Fruit fly (Drosophila melanogaster): ENCODE data around the gene CG4896.
A peak's percentile ranks its signal among the peaks of the same experiment; 100 is the strongest.

CG4896 gene

DNA sequence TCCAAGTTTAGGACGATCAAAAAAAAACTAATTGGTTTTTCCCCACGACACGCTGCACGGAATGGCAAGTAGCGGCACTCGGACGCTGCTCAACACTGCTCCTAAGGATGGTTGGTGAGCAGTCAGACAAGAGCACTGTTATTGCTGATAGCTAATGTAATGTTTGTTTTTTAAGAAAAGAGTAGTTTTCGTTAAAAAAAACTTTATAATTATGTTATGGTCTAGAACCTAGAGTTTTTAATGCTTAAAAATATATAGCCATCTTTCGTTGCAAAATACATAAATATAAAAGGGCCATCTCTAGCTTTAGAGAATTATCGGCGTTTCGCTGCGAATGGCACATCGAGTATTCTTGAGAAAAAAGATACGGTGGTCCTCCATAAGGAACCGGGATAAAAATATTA is 4.8 kb upstream of the CG4896 start, which contains the start of the genes Charon and CG4887:
Gene Charon, minus strand, starts transcription at position 102 of the 404 bp plus-strand sequence.
Gene CG4887, plus strand, starts transcription at position 306 of the 404 bp plus-strand sequence.
- TF ChIP-seq woc (GFP tag; optimal IDR thresholded peaks at IDR 0.05), result no peak
- peak; percentile 48 for TF ChIP-seq Mio (GFP tag; optimal IDR thresholded peaks at IDR 0.05)
- no peak for TF ChIP-seq pan (optimal IDR thresholded peaks at IDR 0.05)
- TF ChIP-seq lola (GFP tag; optimal IDR thresholded peaks at IDR 0.05), result no peak
- TF ChIP-seq Hr83 (GFP tag; optimal IDR thresholded peaks at IDR 0.05; ENCODE audit: poor library complexity, severe bottlenecking), result peak; percentile 16
- TF ChIP-seq tai (GFP tag; optimal IDR thresholded peaks at IDR 0.05), result no peak
- TF ChIP-seq Dif (GFP tag; optimal IDR thresholded peaks at IDR 0.05; ENCODE audit: partially characterized antibody), result no peak
- no peak for TF ChIP-seq dsf (GFP tag; optimal IDR thresholded peaks at IDR 0.05; ENCODE audit: borderline replicate concordance)
- TF ChIP-seq ey (GFP tag; optimal IDR thresholded peaks at IDR 0.05), result peak; percentile 89
- TF ChIP-seq CG32264 (GFP tag; optimal IDR thresholded peaks at IDR 0.05), result no peak
- peak; percentile 73 for TF ChIP-seq Myc (optimal IDR thresholded peaks at IDR 0.05)
- TF ChIP-seq CG9705 (GFP tag; optimal IDR thresholded peaks at IDR 0.05), result peak; percentile 73
- no peak for TF ChIP-seq brk (GFP tag; optimal IDR thresholded peaks at IDR 0.05)
- TF ChIP-seq Hnf4 (GFP tag; optimal IDR thresholded peaks at IDR 0.05), result no peak
- no peak for TF ChIP-seq dmrt93B (GFP tag; optimal IDR thresholded peaks at IDR 0.05)
- TF ChIP-seq N (GFP tag; optimal IDR thresholded peaks at IDR 0.05), result no peak
- TF ChIP-seq dl (GFP tag; optimal IDR thresholded peaks at IDR 0.05; ENCODE audit: insufficient read depth in 1 of 2, partially characterized antibody in 2 of 2), result no peak
- TF ChIP-seq jim (GFP tag; optimal IDR thresholded peaks at IDR 0.05), result no peak
- peak; percentile 83 for TF ChIP-seq psq (GFP tag; optimal IDR thresholded peaks at IDR 0.05)
- peak; percentile 90 for TF ChIP-seq rgr (GFP tag; optimal IDR thresholded peaks at IDR 0.05)
- peak; percentile 94 for TF ChIP-seq h (GFP tag; optimal IDR thresholded peaks at IDR 0.05)
- TF ChIP-seq Vsx2 (GFP tag; optimal IDR thresholded peaks at IDR 0.05; ENCODE audit: partially characterized antibody), result no peak
- no peak for TF ChIP-seq Rel (GFP tag; optimal IDR thresholded peaks at IDR 0.05)
- TF ChIP-seq Rel (tag; optimal IDR thresholded peaks at IDR 0.05), result peak; percentile 100
- no peak for TF ChIP-seq usp (GFP tag; optimal IDR thresholded peaks at IDR 0.05)
- no peak for TF ChIP-seq br (GFP tag; optimal IDR thresholded peaks at IDR 0.05)
- TF ChIP-seq HLH106 (tag; optimal IDR thresholded peaks at IDR 0.05), result peak; percentile 87
- TF ChIP-seq sv (GFP tag; optimal IDR thresholded peaks at IDR 0.05), result peak; percentile 85
- TF ChIP-seq sage (GFP tag; optimal IDR thresholded peaks at IDR 0.05), result no peak
- TF ChIP-seq fru (GFP tag; optimal IDR thresholded peaks at IDR 0.05), result no peak
- peak; percentile 88 for TF ChIP-seq GATAd (GFP tag; optimal IDR thresholded peaks at IDR 0.05)
- TF ChIP-seq Dfd (GFP tag; optimal IDR thresholded peaks at IDR 0.05), result no peak
- TF ChIP-seq Hr78 (GFP tag; optimal IDR thresholded peaks at IDR 0.05), result no peak
- peak; percentile 41 to 93 for TF ChIP-seq foxo (GFP tag; optimal IDR thresholded peaks at IDR 0.05)
- peak; percentile 84 for TF ChIP-seq Sp1 (GFP tag; optimal IDR thresholded peaks at IDR 0.05)
- peak; percentile 88 for TF ChIP-seq OdsH (GFP tag; optimal IDR thresholded peaks at IDR 0.05)
- no peak for TF ChIP-seq CrebA (GFP tag; optimal IDR thresholded peaks at IDR 0.05; ENCODE audit: borderline replicate concordance)
- no peak for TF ChIP-seq Abd-B (GFP tag; optimal IDR thresholded peaks at IDR 0.05)
- TF ChIP-seq Jra (GFP tag; optimal IDR thresholded peaks at IDR 0.05), result no peak

DNA sequence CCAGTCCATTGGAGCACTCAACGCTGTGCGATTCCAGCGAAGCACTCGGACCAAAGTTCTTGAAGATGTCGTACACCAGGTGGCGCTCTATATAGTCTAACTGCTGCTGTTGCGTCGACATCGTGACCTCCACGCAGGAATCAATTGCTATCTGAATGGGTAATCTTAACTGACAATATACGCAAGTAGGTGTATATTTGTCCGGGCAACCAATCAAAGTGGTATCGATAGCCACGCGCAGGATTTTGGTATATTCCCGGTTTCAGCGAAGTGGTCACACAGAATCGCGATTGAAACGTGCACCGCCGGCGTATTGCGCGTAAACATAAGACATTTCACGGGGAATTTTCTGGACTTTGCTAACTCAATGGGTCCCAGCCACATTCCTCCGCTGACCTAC is 6.3 kb downstream of the CG4896 start, which contains the start of the genes CG5126 and Tgt:
Gene CG5126, minus strand, starts transcription at position 222 of the 400 bp plus-strand sequence.
Gene Tgt, plus strand, starts transcription at position 267 of the 400 bp plus-strand sequence.
- no peak for TF ChIP-seq Hnf4 (GFP tag; optimal IDR thresholded peaks at IDR 0.05)
- no peak for TF ChIP-seq Rel (GFP tag; optimal IDR thresholded peaks at IDR 0.05)
- peak; percentile 81 for TF ChIP-seq Rel (tag; optimal IDR thresholded peaks at IDR 0.05)
